Worm (Caenorhabditis elegans) whole organism, young adult: ENCODE results near the gene ZK1248.4.

ENCODE experiments used
- C06A6.2 ChIP-seq: fragments of 200-800 bp; sonication (Bioruptor generic); conservative IDR thresholded peaks from 2 replicates; pipeline ENCODE4 v1.3.6; 2022; ENCODE audit warnings: missing genetic modification characterization, missing compliant biosample characterization
- D2030.7 ChIP-seq: fragments of 200-800 bp; sonication (Bioruptor generic); IDR thresholded peaks from 2 replicates; pipeline ENCODE4 v1.3.6; 2022; ENCODE audit warnings: missing genetic modification reagents, missing genetic modification characterization, missing compliant biosample characterization
- F57A8.1 ChIP-seq: fragments of 200-800 bp; sonication (Bioruptor generic); optimal IDR thresholded peaks from 2 replicates; lab custom pipeline; 2018; ENCODE audit warnings: mild to moderate bottlenecking, missing genetic modification characterization, moderate library complexity, missing compliant biosample characterization
- K11D2.4 ChIP-seq: fragments of 200-800 bp; sonication (Bioruptor generic); IDR thresholded peaks from 2 replicates; pipeline ENCODE4 v1.3.6; 2022; ENCODE audit warnings: missing genetic modification reagents, missing genetic modification characterization, missing compliant biosample characterization
- ama-1 ChIP-seq, 3 experiments: fragments of 150-350 bp in 1 of 3; sonication (generic microtip) in 2 of 3; optimal IDR thresholded peaks; 2 replicates each; lab custom pipeline; 2014 to 2018; ENCODE audit warnings: missing biosample characterization in 2 of 3, missing genetic modification characterization in 2 of 3, missing genetic modification reagents in 2 of 3
- repo-1 ChIP-seq: sonication (generic microtip); optimal IDR thresholded peaks from 2 replicates; lab custom pipeline; 2017; ENCODE audit warnings: mild to moderate bottlenecking, missing genetic modification characterization, missing compliant biosample characterization
- snpc-1.3 ChIP-seq: sonication (generic microtip); optimal IDR thresholded peaks from 2 replicates; lab custom pipeline; 2017; ENCODE audit warnings: missing genetic modification characterization, mild to moderate bottlenecking, missing compliant biosample characterization, antibody characterized with exemption, moderate library complexity, missing genotype, missing genetic modification reagents; ENCODE audit not compliant: insufficient read depth
- tlf-1 ChIP-seq: fragments of 200-800 bp; sonication (Bioruptor generic); optimal IDR thresholded peaks from 2 replicates; lab custom pipeline; 2018; ENCODE audit warnings: mild to moderate bottlenecking, missing genetic modification characterization, missing compliant biosample characterization

DNA sequence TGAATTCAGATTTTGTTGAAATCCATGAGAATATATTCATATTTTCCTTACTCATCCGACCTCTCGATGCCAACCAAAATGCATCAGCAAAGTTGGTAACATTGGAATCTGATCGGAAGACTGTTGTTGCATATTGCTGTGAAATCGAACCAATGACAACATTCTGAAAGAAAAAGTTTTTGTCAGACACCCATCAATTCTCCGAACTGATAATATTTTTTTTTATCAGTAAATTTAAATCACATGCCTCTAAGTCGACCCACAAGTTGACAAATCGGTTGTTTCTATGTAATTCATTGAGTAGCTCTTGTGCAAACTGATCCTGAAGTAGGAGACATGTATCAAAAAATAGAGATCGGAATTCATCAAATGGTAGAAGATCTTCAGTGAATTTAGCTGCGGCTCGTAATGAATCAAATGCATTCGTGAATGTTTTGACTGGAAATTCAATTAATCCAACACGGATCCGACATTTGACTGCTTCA is 11.6 kb downstream of the ZK1248.4 start, which contains the start of gene col-74:
- TF ChIP-seq snpc-1.3 (no peak), C06A6.2 (GFP tag; lab: Robert Waterston, UW) (no peak), D2030.7 (no peak), K11D2.4 (GFP tag; lab: Robert Waterston, UW) (no peak), tlf-1 (no peak), F57A8.1 (GFP tag; lab: Kevin White, UChicago) (no peak), repo-1 (tag; lab: Kevin White, UChicago) (no peak), ama-1 (optimal IDR thresholded peaks at IDR 0.05; lab: Kevin White, UChicago) (no peak), ama-1 (GFP tag; optimal IDR thresholded peaks at IDR 0.05; lab: Kevin White, UChicago) (no peak)
